Fruit fly (Drosophila melanogaster) whole organism, embryonic: ENCODE results near the gene Acbp6.

ENCODE experiments used
- BEAF-32 ChIP-seq: fragments of 200-800 bp; sonication (Bioruptor generic); optimal IDR thresholded peaks from 3 replicates; lab custom pipeline; 2017; ENCODE audit warnings: missing biosample characterization, missing genetic modification characterization, mild to moderate bottlenecking, moderate library complexity, missing genetic modification reagents
- Bgb ChIP-seq: fragments of 200-800 bp; sonication (Bioruptor generic); IDR thresholded peaks from 2 replicates; pipeline ENCODE4 v1.3.6; 2022; ENCODE audit warnings: missing biosample characterization, missing genetic modification characterization; ENCODE audit not compliant: partially characterized antibody
- BtbVII ChIP-seq: fragments of 200-800 bp; sonication (Bioruptor generic); optimal IDR thresholded peaks from 3 replicates; lab custom pipeline; 2017; ENCODE audit warnings: missing biosample characterization, mild to moderate bottlenecking, missing genetic modification characterization
- CG12236 ChIP-seq: fragments of 200-800 bp; sonication (Bioruptor generic); optimal IDR thresholded peaks from 2 replicates; lab custom pipeline; 2016; ENCODE audit warnings: missing biosample characterization, missing genetic modification characterization
- CG13287 ChIP-seq: fragments of 200-800 bp; sonication (Bioruptor generic); IDR thresholded peaks from 2 replicates; pipeline ENCODE4 v1.3.6; 2022; ENCODE audit warnings: missing biosample characterization, missing genetic modification characterization; ENCODE audit not compliant: partially characterized antibody
- CG15514 ChIP-seq: fragments of 200-800 bp; sonication (Bioruptor generic); optimal IDR thresholded peaks from 3 replicates; lab custom pipeline; 2017; ENCODE audit warnings: missing biosample characterization, missing genetic modification characterization, mild to moderate bottlenecking, moderate library complexity, missing genetic modification reagents
- CG16813 ChIP-seq: fragments of 200-800 bp; sonication (Bioruptor generic); IDR thresholded peaks from 3 replicates; pipeline ENCODE4 v1.3.6; 2022; ENCODE audit warnings: missing biosample characterization, missing genetic modification characterization; ENCODE audit not compliant: partially characterized antibody
- CG17361 ChIP-seq: fragments of 200-800 bp; sonication (Bioruptor generic); IDR thresholded peaks from 3 replicates; pipeline ENCODE4 v1.3.6; 2022; ENCODE audit warnings: missing biosample characterization, missing genetic modification characterization
- CG2116 ChIP-seq: fragments of 200-800 bp; sonication (Bioruptor generic); optimal IDR thresholded peaks from 3 replicates; lab custom pipeline; 2018; ENCODE audit warnings: missing biosample characterization, mild to moderate bottlenecking, missing genetic modification characterization
- CG2202 ChIP-seq: fragments of 200-800 bp; sonication (Bioruptor generic); optimal IDR thresholded peaks from 2 replicates; lab custom pipeline; 2018; ENCODE audit warnings: missing biosample characterization, mild to moderate bottlenecking, missing genetic modification characterization
- CG31441 ChIP-seq: fragments of 200-800 bp; sonication (Bioruptor generic); IDR thresholded peaks from 2 replicates; pipeline ENCODE4 v1.3.6; 2022; ENCODE audit warnings: missing biosample characterization, missing genetic modification characterization
- CG3281 ChIP-seq: fragments of 200-800 bp; sonication (Bioruptor generic); optimal IDR thresholded peaks from 3 replicates; lab custom pipeline; 2017; ENCODE audit warnings: missing biosample characterization, mild to moderate bottlenecking, missing genetic modification characterization
- CG33213 ChIP-seq: fragments of 200-800 bp; sonication (Bioruptor generic); optimal IDR thresholded peaks from 3 replicates; lab custom pipeline; 2016; ENCODE audit warnings: missing biosample characterization, missing genetic modification characterization
- CG34224 ChIP-seq: fragments of 200-800 bp; sonication (Bioruptor generic); IDR thresholded peaks from 3 replicates; pipeline ENCODE4 v1.3.6; 2022; ENCODE audit warnings: missing biosample characterization, missing genetic modification characterization; ENCODE audit not compliant: partially characterized antibody
- CG42726 ChIP-seq: fragments of 200-800 bp; sonication (Bioruptor generic); IDR thresholded peaks from 2 replicates; pipeline ENCODE4 v1.3.6; 2022; ENCODE audit warnings: missing biosample characterization, missing genetic modification characterization; ENCODE audit not compliant: partially characterized antibody
- CG7987 ChIP-seq: fragments of 200-800 bp; sonication (Bioruptor generic); optimal IDR thresholded peaks from 2 replicates; lab custom pipeline; 2018; ENCODE audit warnings: missing biosample characterization, mild to moderate bottlenecking, missing genetic modification characterization, moderate library complexity
- CG9727 ChIP-seq: fragments of 200-800 bp; sonication (Bioruptor generic); optimal IDR thresholded peaks from 3 replicates; lab custom pipeline; 2017; ENCODE audit warnings: missing biosample characterization, mild to moderate bottlenecking, missing genetic modification characterization
- CG9932 ChIP-seq: fragments of 200-800 bp; sonication (Bioruptor generic); IDR thresholded peaks from 2 replicates; pipeline ENCODE4 v1.3.6; 2022; ENCODE audit warnings: missing biosample characterization, missing genetic modification characterization
- CHES-1-like ChIP-seq: fragments of 200-800 bp; sonication (Bioruptor generic); optimal IDR thresholded peaks from 2 replicates; lab custom pipeline; 2016; ENCODE audit warnings: missing biosample characterization, missing genetic modification characterization
- Doc3 ChIP-seq: fragments of 200-800 bp; sonication (Bioruptor generic); IDR thresholded peaks from 3 replicates; pipeline ENCODE4 v1.3.6; 2022; ENCODE audit warnings: missing biosample characterization, missing genetic modification characterization; ENCODE audit not compliant: partially characterized antibody
- Dp ChIP-seq: fragments of 200-800 bp; sonication (Bioruptor generic); optimal IDR thresholded peaks from 2 replicates; lab custom pipeline; 2018; ENCODE audit warnings: missing biosample characterization, mild to moderate bottlenecking, missing genetic modification characterization, moderate library complexity
- Dref ChIP-seq: fragments of 200-800 bp; sonication (Bioruptor generic); IDR thresholded peaks from 2 replicates; pipeline ENCODE4 v1.3.6; 2022; ENCODE audit warnings: missing biosample characterization, missing genetic modification characterization
- E2f2 ChIP-seq: fragments of 200-800 bp; sonication (Bioruptor generic); IDR thresholded peaks from 2 replicates; pipeline ENCODE4 v1.3.6; 2022; ENCODE audit warnings: missing biosample characterization, missing genetic modification characterization
- ERR ChIP-seq: fragments of 200-800 bp; sonication (Bioruptor generic); optimal IDR thresholded peaks from 2 replicates; lab custom pipeline; 2016; ENCODE audit warnings: missing biosample characterization, missing genetic modification characterization
- Fer2 ChIP-seq: fragments of 200-800 bp; sonication (Bioruptor generic); optimal IDR thresholded peaks from 2 replicates; lab custom pipeline; 2018; ENCODE audit warnings: missing biosample characterization, mild to moderate bottlenecking, missing genetic modification characterization, moderate library complexity
- HHEX ChIP-seq: fragments of 200-800 bp; sonication (Bioruptor generic); optimal IDR thresholded peaks from 3 replicates; lab custom pipeline; 2017; ENCODE audit warnings: missing biosample characterization, mild to moderate bottlenecking, missing genetic modification characterization, missing genetic modification reagents
- HLH4C ChIP-seq: fragments of 200-800 bp; sonication (Bioruptor generic); IDR thresholded peaks from 3 replicates; pipeline ENCODE4 v1.3.6; 2022; ENCODE audit warnings: missing biosample characterization, missing genetic modification characterization; ENCODE audit not compliant: partially characterized antibody
- HmgZ ChIP-seq: fragments of 200-800 bp; sonication (Bioruptor generic); optimal IDR thresholded peaks from 2 replicates; lab custom pipeline; 2018; ENCODE audit warnings: missing biosample characterization, mild to moderate bottlenecking, missing genetic modification characterization
- Hr3 ChIP-seq: fragments of 200-800 bp; sonication (Bioruptor generic); optimal IDR thresholded peaks from 3 replicates; lab custom pipeline; 2016; ENCODE audit warnings: missing biosample characterization, missing genetic modification characterization
- Neu2 ChIP-seq: fragments of 200-800 bp; sonication (Bioruptor generic); optimal IDR thresholded peaks from 3 replicates; lab custom pipeline; 2016; ENCODE audit warnings: missing biosample characterization, missing genetic modification characterization, borderline replicate concordance
- Sox100B ChIP-seq: fragments of 200-800 bp; sonication (Bioruptor generic); optimal IDR thresholded peaks from 3 replicates; lab custom pipeline; 2018; ENCODE audit warnings: missing biosample characterization, mild to moderate bottlenecking, missing genetic modification characterization
- Xbp1 ChIP-seq: fragments of 200-800 bp; sonication (Bioruptor generic); optimal IDR thresholded peaks from 3 replicates; lab custom pipeline; 2016; ENCODE audit warnings: missing biosample characterization, mild to moderate bottlenecking, missing genetic modification characterization
- amos ChIP-seq: fragments of 200-800 bp; sonication (Bioruptor generic); IDR thresholded peaks from 2 replicates; pipeline ENCODE4 v1.3.6; 2022; ENCODE audit warnings: missing biosample characterization, missing genetic modification characterization; ENCODE audit not compliant: partially characterized antibody
- dati ChIP-seq: fragments of 200-800 bp; sonication (Bioruptor generic); IDR thresholded peaks from 2 replicates; pipeline ENCODE4 v1.3.6; 2022; ENCODE audit warnings: missing biosample characterization, missing genetic modification characterization
- hbn ChIP-seq: fragments of 200-800 bp; sonication (Bioruptor generic); IDR thresholded peaks from 2 replicates; pipeline ENCODE4 v1.3.6; 2022; ENCODE audit warnings: missing biosample characterization, missing genetic modification characterization; ENCODE audit not compliant: partially characterized antibody
- knrl ChIP-seq: fragments of 200-800 bp; sonication (Bioruptor generic); IDR thresholded peaks from 3 replicates; pipeline ENCODE4 v1.3.6; 2022; ENCODE audit warnings: missing biosample characterization, missing genetic modification characterization; ENCODE audit not compliant: partially characterized antibody
- mam ChIP-seq: fragments of 200-800 bp; sonication (Bioruptor generic); optimal IDR thresholded peaks from 3 replicates; lab custom pipeline; 2016; ENCODE audit warnings: missing biosample characterization, missing genetic modification characterization
- nerfin-2 ChIP-seq: fragments of 200-800 bp; sonication (Bioruptor generic); IDR thresholded peaks from 2 replicates; pipeline ENCODE4 v1.3.6; 2022; ENCODE audit warnings: missing biosample characterization, missing genetic modification characterization; ENCODE audit not compliant: partially characterized antibody
- nom ChIP-seq: fragments of 200-800 bp; sonication (Bioruptor generic); optimal IDR thresholded peaks from 2 replicates; lab custom pipeline; 2017; ENCODE audit warnings: missing biosample characterization, missing genetic modification characterization, mild to moderate bottlenecking, moderate library complexity, missing genetic modification reagents
- pzg ChIP-seq: fragments of 200-800 bp; sonication (Bioruptor generic); optimal IDR thresholded peaks from 3 replicates; lab custom pipeline; 2018; ENCODE audit warnings: missing biosample characterization, mild to moderate bottlenecking, missing genetic modification characterization, moderate library complexity
- repo ChIP-seq: fragments of 200-800 bp; sonication (Bioruptor generic); optimal IDR thresholded peaks from 2 replicates; lab custom pipeline; 2016; ENCODE audit warnings: missing biosample characterization, missing genetic modification characterization
- sob ChIP-seq: fragments of 200-800 bp; sonication (Bioruptor generic); IDR thresholded peaks from 2 replicates; pipeline ENCODE4 v1.3.6; 2022; ENCODE audit warnings: missing biosample characterization, missing genetic modification characterization
- sqz ChIP-seq: fragments of 200-800 bp; sonication (Bioruptor generic); optimal IDR thresholded peaks from 3 replicates; lab custom pipeline; 2018; ENCODE audit warnings: missing biosample characterization, mild to moderate bottlenecking, missing genetic modification characterization
- tna ChIP-seq: fragments of 200-800 bp; sonication (Bioruptor generic); IDR thresholded peaks from 2 replicates; pipeline ENCODE4 v1.3.6; 2022; ENCODE audit warnings: missing biosample characterization, missing genetic modification characterization; ENCODE audit not compliant: partially characterized antibody
- twi ChIP-seq: fragments of 200-800 bp; optimal IDR thresholded peaks from 2 replicates; lab custom pipeline; 2019; ENCODE audit warnings: missing biosample characterization, mild to moderate bottlenecking, missing genetic modification characterization, moderate library complexity
- unc-4 ChIP-seq: fragments of 200-800 bp; sonication (Bioruptor generic); IDR thresholded peaks from 2 replicates; pipeline ENCODE4 v1.3.6; 2022; ENCODE audit warnings: missing biosample characterization, missing genetic modification characterization; ENCODE audit not compliant: partially characterized antibody
- vvl ChIP-seq: fragments of 200-800 bp; sonication (Bioruptor generic); IDR thresholded peaks from 2 replicates; pipeline ENCODE4 v1.3.6; 2022; ENCODE audit warnings: missing biosample characterization, missing genetic modification characterization
- yki ChIP-seq: fragments of >200 bp; optimal IDR thresholded peaks from 3 replicates; lab custom pipeline; 2018

Acbp6 gene

dm6 chr3L:7094020-7094419 lies 34.7 kb upstream of the Acbp6 start (continued):
- peak; percentile 56 for TF ChIP-seq CG34224 (GFP tag; lab: Robert Waterston, UW)
- TF ChIP-seq Dp: peak; percentile 68
- TF ChIP-seq knrl: peak; percentile 63
- TF ChIP-seq HHEX (GFP tag; lab: Kevin White, UChicago): no peak
- TF ChIP-seq amos (GFP tag; lab: Robert Waterston, UW): peak; percentile 71
- no peak for TF ChIP-seq CG31441 (GFP tag; lab: Robert Waterston, UW)
- no peak for TF ChIP-seq ERR (GFP tag; lab: Kevin White, UChicago)
- 0 out of 2 replicates have a peak, but pooled peaks have one; percentile 15 for TF ChIP-seq CG42726 (GFP tag; lab: Robert Waterston, UW)
- no peak for TF ChIP-seq CHES-1-like (GFP tag; lab: Kevin White, UChicago)
- TF ChIP-seq tna (GFP tag; lab: Robert Waterston, UW): peak; percentile 55
- TF ChIP-seq CG16813 (GFP tag; lab: Robert Waterston, UW): peak; percentile 40; the same call in 1 of the 3 replicates
- TF ChIP-seq HLH4C (GFP tag; lab: Robert Waterston, UW): peak; percentile 57
- TF ChIP-seq Doc3 (GFP tag; lab: Robert Waterston, UW): peak; percentile 57; the same call in 2 of the 3 replicates
- TF ChIP-seq E2f2 (GFP tag; lab: Robert Waterston, UW): peak; percentile 97
- no peak for TF ChIP-seq repo (GFP tag; lab: Kevin White, UChicago)
- TF ChIP-seq BEAF-32: peak; percentile 50
- TF ChIP-seq unc-4 (GFP tag; lab: Robert Waterston, UW): peak; percentile 67
- no peak for TF ChIP-seq CG2202 (tag; lab: Kevin White, UChicago)
- TF ChIP-seq CG2116 (GFP tag; lab: Kevin White, UChicago): peak; percentile 77
- TF ChIP-seq CG9932 (GFP tag; lab: Robert Waterston, UW): no peak
- no peak for TF ChIP-seq BtbVII (GFP tag; lab: Kevin White, UChicago)
- TF ChIP-seq nerfin-2 (GFP tag; lab: Robert Waterston, UW): peak; percentile 47
- TF ChIP-seq CG15514 (GFP tag; lab: Kevin White, UChicago): no peak
- peak; percentile 44; the same call in 1 of the 2 replicates for TF ChIP-seq hbn
- TF ChIP-seq CG13287 (GFP tag; lab: Robert Waterston, UW): peak; percentile 72
- TF ChIP-seq vvl: peak; percentile 56
- TF ChIP-seq Dref: peak; percentile 74
- TF ChIP-seq CG33213 (GFP tag; lab: Kevin White, UChicago): no peak

DNA sequence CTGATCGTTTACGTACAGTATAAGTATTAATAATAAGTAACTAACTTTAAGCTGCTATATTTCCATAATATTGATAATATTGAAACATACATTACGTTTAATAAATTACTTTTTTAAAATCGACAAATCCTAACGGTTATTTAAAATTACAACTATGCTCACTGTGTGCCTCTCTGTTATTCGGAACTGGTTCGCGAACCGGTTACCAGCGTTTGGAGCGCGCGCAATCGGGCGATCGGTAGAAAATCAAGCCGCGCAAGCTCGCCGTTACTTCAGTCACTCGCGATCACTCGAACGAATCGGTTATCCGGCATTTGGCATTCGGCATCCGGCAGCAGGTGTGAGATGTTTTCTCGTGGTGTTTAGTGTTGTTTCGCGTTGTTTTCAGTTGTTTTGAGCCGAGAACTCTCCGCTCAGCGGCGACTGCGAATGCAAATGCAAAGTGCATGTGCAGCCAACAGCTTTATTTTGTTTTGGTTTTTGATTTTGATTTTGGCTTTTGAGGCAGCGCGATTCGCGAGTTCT lies 34.1 kb upstream of the Acbp6 start, which contains the start of gene form3:
form3 (plus strand) TSS at position 271 of the 525 bp plus-strand sequence.
- TF ChIP-seq Hr3 (GFP tag; lab: Kevin White, UChicago) (no peak), nom (GFP tag; lab: Kevin White, UChicago) (peak; percentile 12), yki (lab: Kevin White, UChicago) (no peak), Xbp1 (GFP tag; lab: Kevin White, UChicago) (no peak), CG7987 (GFP tag; lab: Kevin White, UChicago) (no peak), Sox100B (no peak), Bgb (0 out of 2 replicates have a peak, but pooled peaks have one; percentile 42), Neu2 (GFP tag; lab: Kevin White, UChicago) (no peak), CG17361 (GFP tag; lab: Robert Waterston, UW) (no peak), Fer2 (tag; lab: Kevin White, UChicago) (no peak), twi (tag; lab: Kevin White, UChicago) (no peak), dati (GFP tag; lab: Robert Waterston, UW) (no peak), HmgZ (no peak), sob (GFP tag; lab: Robert Waterston, UW) (peak; percentile 24; the same call in 1 of the 2 replicates), CG15514 (GFP tag; lab: Kevin White, UChicago) (peak; percentile 98), CG3281 (GFP tag; lab: Kevin White, UChicago) (no peak), sqz (GFP tag; lab: Kevin White, UChicago) (no peak), CG9727 (GFP tag; lab: Kevin White, UChicago) (no peak), amos (GFP tag; lab: Robert Waterston, UW) (peak; percentile 33; the same call in 1 of the 2 replicates), CG12236 (GFP tag; lab: Kevin White, UChicago) (no peak), mam (GFP tag; lab: Kevin White, UChicago) (no peak), pzg (peak; percentile 5)
